Fruit fly (Drosophila melanogaster) whole organism, embryonic: ENCODE results near the gene CG31121.
A peak's percentile ranks its signal among the peaks of the same experiment; 100 is the strongest.

Source experiments
- CG10565 ChIP-seq: fragments of 200-800 bp; sonication (Bioruptor generic); optimal IDR thresholded peaks from 3 replicates; lab custom pipeline; 2016; ENCODE audit warnings: missing biosample characterization, mild to moderate bottlenecking, missing genetic modification characterization
- CG12391 ChIP-seq: fragments of 200-800 bp; sonication (Bioruptor generic); optimal IDR thresholded peaks from 3 replicates; lab custom pipeline; 2018; ENCODE audit warnings: missing biosample characterization, mild to moderate bottlenecking, missing genetic modification characterization, moderate library complexity
- CG12659 ChIP-seq: fragments of 200-800 bp; sonication (Bioruptor generic); optimal IDR thresholded peaks from 3 replicates; lab custom pipeline; 2017; ENCODE audit warnings: mild to moderate bottlenecking, missing biosample characterization, missing genetic modification reagents, missing genetic modification characterization
- CG16815 ChIP-seq: fragments of 200-800 bp; sonication (Bioruptor generic); optimal IDR thresholded peaks from 3 replicates; lab custom pipeline; 2017; ENCODE audit warnings: missing biosample characterization, mild to moderate bottlenecking, missing genetic modification characterization
- CG17186 ChIP-seq: fragments of 200-800 bp; sonication (Bioruptor generic); optimal IDR thresholded peaks from 3 replicates; lab custom pipeline; 2017; ENCODE audit warnings: missing biosample characterization, missing genetic modification reagents, missing genetic modification characterization
- CG1792 ChIP-seq: fragments of 200-800 bp; sonication (Bioruptor generic); optimal IDR thresholded peaks from 2 replicates; lab custom pipeline; 2016; ENCODE audit warnings: missing biosample characterization, missing genetic modification characterization
- CG18619 ChIP-seq: fragments of 200-800 bp; sonication (Bioruptor generic); optimal IDR thresholded peaks from 3 replicates; lab custom pipeline; 2017; ENCODE audit warnings: missing biosample characterization, mild to moderate bottlenecking, missing genetic modification characterization
- CG2120 ChIP-seq: fragments of 200-800 bp; sonication (Bioruptor generic); optimal IDR thresholded peaks from 3 replicates; lab custom pipeline; 2016; ENCODE audit warnings: missing biosample characterization, missing genetic modification characterization
- CG2129 ChIP-seq: fragments of 200-800 bp; sonication (Bioruptor generic); IDR thresholded peaks from 2 replicates; pipeline ENCODE4 v1.3.6; 2022; ENCODE audit warnings: missing biosample characterization, missing genetic modification characterization; ENCODE audit not compliant: partially characterized antibody
- CG7372 ChIP-seq: fragments of 200-800 bp; sonication (Bioruptor generic); IDR thresholded peaks from 2 replicates; pipeline ENCODE4 v1.3.6; 2022; ENCODE audit warnings: missing biosample characterization, missing genetic modification characterization
- CG9437 ChIP-seq: fragments of 200-800 bp; sonication (Bioruptor generic); optimal IDR thresholded peaks from 2 replicates; lab custom pipeline; 2018; ENCODE audit warnings: missing biosample characterization, mild to moderate bottlenecking, missing genetic modification characterization
- CG9727 ChIP-seq: fragments of 200-800 bp; sonication (Bioruptor generic); optimal IDR thresholded peaks from 3 replicates; lab custom pipeline; 2017; ENCODE audit warnings: missing biosample characterization, mild to moderate bottlenecking, missing genetic modification characterization
- CG9876 ChIP-seq: fragments of 200-800 bp; sonication (Bioruptor generic); optimal IDR thresholded peaks from 2 replicates; lab custom pipeline; 2016; ENCODE audit warnings: missing biosample characterization, missing genetic modification characterization
- Dbx ChIP-seq: fragments of 200-800 bp; sonication (Bioruptor generic); IDR thresholded peaks from 3 replicates; pipeline ENCODE4 v1.3.6; 2022; ENCODE audit warnings: missing biosample characterization, missing genetic modification characterization
- Deaf1 ChIP-seq: fragments of 200-800 bp; optimal IDR thresholded peaks from 3 replicates; lab custom pipeline; 2019; ENCODE audit warnings: missing biosample characterization, mild to moderate bottlenecking, missing genetic modification characterization, moderate library complexity
- Dek ChIP-seq: fragments of 200-800 bp; sonication (Bioruptor generic); optimal IDR thresholded peaks from 3 replicates; lab custom pipeline; 2019; ENCODE audit warnings: missing biosample characterization, mild to moderate bottlenecking, missing genetic modification characterization, moderate library complexity
- Elba2 ChIP-seq: fragments of 200-800 bp; sonication (Bioruptor generic); optimal IDR thresholded peaks from 3 replicates; lab custom pipeline; 2016; ENCODE audit warnings: missing biosample characterization, missing genetic modification characterization
- HLH4C ChIP-seq: fragments of 200-800 bp; sonication (Bioruptor generic); IDR thresholded peaks from 3 replicates; pipeline ENCODE4 v1.3.6; 2022; ENCODE audit warnings: missing biosample characterization, missing genetic modification characterization; ENCODE audit not compliant: partially characterized antibody
- Max ChIP-seq: fragments of 200-800 bp; sonication (Bioruptor generic); optimal IDR thresholded peaks from 2 replicates; lab custom pipeline; 2016; ENCODE audit warnings: missing biosample characterization, mild to moderate bottlenecking, missing genetic modification characterization
- Mrtf ChIP-seq: fragments of 200-800 bp; sonication (Bioruptor generic); IDR thresholded peaks from 3 replicates; pipeline ENCODE4 v1.3.6; 2022; ENCODE audit warnings: missing biosample characterization, missing genetic modification characterization
- NFAT ChIP-seq: fragments of 200-800 bp; sonication (Bioruptor generic); IDR thresholded peaks from 2 replicates; pipeline ENCODE4 v1.3.6; 2022; ENCODE audit warnings: missing biosample characterization, missing genetic modification characterization
- Ravus ChIP-seq: fragments of 200-800 bp; sonication (Bioruptor generic); IDR thresholded peaks from 2 replicates; pipeline ENCODE4 v1.3.6; 2022; ENCODE audit warnings: missing biosample characterization, missing genetic modification characterization
- Sox102F ChIP-seq: fragments of 200-800 bp; sonication (Bioruptor generic); optimal IDR thresholded peaks from 2 replicates; lab custom pipeline; 2018; ENCODE audit warnings: missing biosample characterization, mild to moderate bottlenecking, missing genetic modification characterization, moderate library complexity
- Stat92E ChIP-seq, 3 experiments: fragments of >200 bp in 2 of 3; fragments of 200-800 bp in 1 of 3; sonication (Bioruptor generic) in 1 of 3; optimal IDR thresholded peaks; 2 replicates each; lab custom pipeline; 2017 to 2019; ENCODE audit warnings: missing biosample characterization in 3 of 3, missing genetic modification characterization in 3 of 3, mild to moderate bottlenecking in 1 of 3, moderate library complexity in 1 of 3
- Xbp1 ChIP-seq: fragments of 200-800 bp; sonication (Bioruptor generic); optimal IDR thresholded peaks from 3 replicates; lab custom pipeline; 2016; ENCODE audit warnings: missing biosample characterization, mild to moderate bottlenecking, missing genetic modification characterization
- amos ChIP-seq: fragments of 200-800 bp; sonication (Bioruptor generic); IDR thresholded peaks from 2 replicates; pipeline ENCODE4 v1.3.6; 2022; ENCODE audit warnings: missing biosample characterization, missing genetic modification characterization; ENCODE audit not compliant: partially characterized antibody
- bigmax ChIP-seq: fragments of 200-800 bp; sonication (Bioruptor generic); optimal IDR thresholded peaks from 2 replicates; lab custom pipeline; 2018; ENCODE audit warnings: missing biosample characterization, mild to moderate bottlenecking, missing genetic modification characterization
- caup ChIP-seq: fragments of 200-800 bp; sonication (Bioruptor generic); optimal IDR thresholded peaks from 3 replicates; lab custom pipeline; 2017; ENCODE audit warnings: missing biosample characterization, mild to moderate bottlenecking, missing genetic modification characterization, moderate library complexity; ENCODE audit not compliant: severe bottlenecking
- crc ChIP-seq: fragments of 200-800 bp; sonication (Bioruptor generic); optimal IDR thresholded peaks from 2 replicates; lab custom pipeline; 2016; ENCODE audit warnings: missing biosample characterization, missing genetic modification characterization
- en ChIP-seq: fragments of 200-800 bp; sonication (Bioruptor generic); optimal IDR thresholded peaks from 2 replicates; lab custom pipeline; 2016; ENCODE audit warnings: missing biosample characterization, missing genetic modification characterization
- fu2 ChIP-seq: fragments of 200-800 bp; sonication (Bioruptor generic); optimal IDR thresholded peaks from 2 replicates; lab custom pipeline; 2016; ENCODE audit warnings: missing biosample characterization, missing genetic modification characterization
- gce ChIP-seq: fragments of 200-800 bp; sonication (Bioruptor generic); IDR thresholded peaks from 3 replicates; pipeline ENCODE4 v1.3.6; 2022; ENCODE audit warnings: missing biosample characterization, missing genetic modification characterization
- her ChIP-seq: fragments of 200-800 bp; sonication (Bioruptor generic); optimal IDR thresholded peaks from 2 replicates; lab custom pipeline; 2016; ENCODE audit warnings: missing biosample characterization, missing genetic modification characterization
- hkb ChIP-seq, 2 experiments: fragments of 200-800 bp in 1 of 2; fragments of >200 bp in 1 of 2; sonication (Bioruptor generic) in 1 of 2; IDR thresholded peaks in 1 of 2; optimal IDR thresholded peaks in 1 of 2; 2 replicates each; pipeline versions ENCODE4 v1.3.6 to Lab custom; 2017 to 2022; ENCODE audit warnings: missing biosample characterization in 1 of 2, missing genetic modification characterization in 1 of 2
- inv ChIP-seq: fragments of 200-800 bp; sonication (Bioruptor generic); IDR thresholded peaks from 2 replicates; pipeline ENCODE4 v1.3.6; 2022; ENCODE audit warnings: missing biosample characterization, missing genetic modification characterization; ENCODE audit not compliant: partially characterized antibody
- kni ChIP-seq: fragments of 200-800 bp; sonication (Bioruptor generic); optimal IDR thresholded peaks from 3 replicates; lab custom pipeline; 2017; ENCODE audit warnings: mild to moderate bottlenecking, missing biosample characterization, missing genetic modification reagents, missing genetic modification characterization
- phol ChIP-seq: fragments of 200-800 bp; sonication (Bioruptor generic); optimal IDR thresholded peaks from 3 replicates; lab custom pipeline; 2018; ENCODE audit warnings: missing biosample characterization, mild to moderate bottlenecking, missing genetic modification characterization, moderate library complexity
- pnt ChIP-seq: fragments of 200-800 bp; sonication (Bioruptor generic); optimal IDR thresholded peaks from 3 replicates; lab custom pipeline; 2016; ENCODE audit warnings: missing biosample characterization, missing genetic modification characterization
- prd ChIP-seq, 3 experiments: fragments of >200 bp in 2 of 3; fragments of 200-800 bp in 1 of 3; sonication (Bioruptor generic) in 1 of 3; optimal IDR thresholded peaks in 2 of 3; IDR thresholded peaks in 1 of 3; 2 replicates in 2 of 3; 3 replicates in 1 of 3; pipeline versions ENCODE4 v1.3.6 to Lab custom; 2017 to 2022; ENCODE audit warnings: missing biosample characterization in 1 of 3, missing genetic modification characterization in 1 of 3
- slou ChIP-seq: fragments of 200-800 bp; sonication (Bioruptor generic); optimal IDR thresholded peaks from 3 replicates; lab custom pipeline; 2016; ENCODE audit warnings: missing biosample characterization, missing genetic modification characterization
- tx ChIP-seq: fragments of 200-800 bp; sonication (Bioruptor generic); optimal IDR thresholded peaks from 2 replicates; lab custom pipeline; 2016; ENCODE audit warnings: missing biosample characterization, missing genetic modification characterization
- unc-4 ChIP-seq: fragments of 200-800 bp; sonication (Bioruptor generic); IDR thresholded peaks from 2 replicates; pipeline ENCODE4 v1.3.6; 2022; ENCODE audit warnings: missing biosample characterization, missing genetic modification characterization; ENCODE audit not compliant: partially characterized antibody
- wek ChIP-seq: fragments of 200-800 bp; sonication (Bioruptor generic); optimal IDR thresholded peaks from 3 replicates; lab custom pipeline; 2018; ENCODE audit warnings: missing biosample characterization, mild to moderate bottlenecking, missing genetic modification characterization, moderate library complexity

The CG31121 gene

dm6 chr3R:24905959-24906634, 11.7 kb upstream of the CG31121 start, which contains the start of gene CG13643 (continued):
- no peak for TF ChIP-seq Ravus
- peak; percentile 24 for TF ChIP-seq CG12659 (GFP tag; lab: Kevin White, UChicago)
- no peak for TF ChIP-seq fu2 (GFP tag; lab: Kevin White, UChicago)
- peak; percentile 76 for TF ChIP-seq Deaf1
- no peak for TF ChIP-seq gce (GFP tag; lab: Robert Waterston, UW)
- TF ChIP-seq, all 482 proteins: peak for 33

- TF ChIP-seq HLH4C (no peak), Max (GFP tag; lab: Kevin White, UChicago) (no peak)
These were observed 6.4 kb upstream of the CG31121 start, which contains the start of gene CG10845 for dm6 chr3R:24900816-24901215. CG10845 (plus strand) TSS chr3R:24901116.

dm6 chr3R:24893320-24893955, 967 bp downstream of the CG31121 start:
- peak; percentile 78 for TF ChIP-seq CG16815 (GFP tag; lab: Kevin White, UChicago)
- TF ChIP-seq CG9727 (GFP tag; lab: Kevin White, UChicago) = peak; percentile 93
- TF ChIP-seq Sox102F (GFP tag; lab: Kevin White, UChicago) = peak; percentile 74
- no peak for TF ChIP-seq wek (GFP tag; lab: Kevin White, UChicago)
- peak in 1 of 3 experiments; percentile 38 for TF ChIP-seq Stat92E (GFP tag; optimal IDR thresholded peaks at IDR 0.05; lab: Kevin White, UChicago)
- TF ChIP-seq en (GFP tag; lab: Kevin White, UChicago) = no peak
- TF ChIP-seq tx (GFP tag; lab: Kevin White, UChicago) = no peak
- TF ChIP-seq amos = no peak
- TF ChIP-seq Mrtf (GFP tag; lab: Robert Waterston, UW) = peak; percentile 55; the same call in 2 of the 3 replicates
- peak; percentile 67 for TF ChIP-seq CG18619
- no peak for TF ChIP-seq unc-4 (GFP tag; lab: Robert Waterston, UW)
- TF ChIP-seq caup (GFP tag; lab: Kevin White, UChicago) = peak; percentile 53
- no peak for TF ChIP-seq prd (optimal IDR thresholded peaks at IDR 0.05; lab: Kevin White, UChicago)
- peak; percentile 85 for TF ChIP-seq prd (GFP tag; IDR thresholded peaks at IDR 0.05; lab: Robert Waterston, UW)
- TF ChIP-seq CG12391 (tag; lab: Kevin White, UChicago) = peak; percentile 87
- TF ChIP-seq CG9437 (GFP tag; lab: Kevin White, UChicago) = peak; percentile 74
- no peak for TF ChIP-seq Elba2
- TF ChIP-seq her (GFP tag; lab: Kevin White, UChicago) = no peak
- TF ChIP-seq slou (GFP tag; lab: Kevin White, UChicago) = no peak
- peak; percentile 12 for TF ChIP-seq pnt (GFP tag; lab: Kevin White, UChicago)
- no peak for TF ChIP-seq CG2129
- TF ChIP-seq Dek (tag; lab: Kevin White, UChicago) = no peak
- TF ChIP-seq kni (GFP tag; lab: Kevin White, UChicago) = peak; percentile 22
- TF ChIP-seq Xbp1 = peak; percentile 43
- TF ChIP-seq Dbx (GFP tag; lab: Robert Waterston, UW) = 0 out of 3 replicates have a peak, but pooled peaks have one; percentile 53
- TF ChIP-seq CG10565 (GFP tag; lab: Kevin White, UChicago) = no peak
- TF ChIP-seq phol (tag; lab: Kevin White, UChicago) = peak; percentile 92
- no peak for TF ChIP-seq CG17186
- no peak for TF ChIP-seq NFAT (GFP tag; lab: Robert Waterston, UW)
- no peak for TF ChIP-seq CG9876 (GFP tag; lab: Kevin White, UChicago)
- no peak for TF ChIP-seq CG7372 (GFP tag; lab: Robert Waterston, UW)
- TF ChIP-seq crc (GFP tag; lab: Kevin White, UChicago) = no peak
- TF ChIP-seq hkb (optimal IDR thresholded peaks at IDR 0.05; lab: Kevin White, UChicago) = no peak
- no peak; the same call in 1 of the 2 replicates for TF ChIP-seq hkb (GFP tag; IDR thresholded peaks at IDR 0.05; lab: Robert Waterston, UW)
- TF ChIP-seq inv (GFP tag; lab: Robert Waterston, UW) = no peak
- no peak for TF ChIP-seq CG1792
- TF ChIP-seq CG2120 (GFP tag; lab: Kevin White, UChicago) = peak; percentile 18
- no peak for TF ChIP-seq bigmax (GFP tag; lab: Kevin White, UChicago)
